Worm (Caenorhabditis elegans): ENCODE data around the gene rsp-6.

ce11 chrIV:7774206-7774605 lies 16.8 kb downstream of the rsp-6 start, which contains the start of the genes hcf-1 and swd-2.2:
- TF ChIP-seq lin-13 (tag; optimal IDR thresholded peaks at IDR 0.05) (no peak), sem-2 (GFP tag; optimal IDR thresholded peaks at IDR 0.05) (no peak), nhr-28 (tag; optimal IDR thresholded peaks at IDR 0.05) (no peak), ztf-11 (tag; optimal IDR thresholded peaks at IDR 0.05) (no peak), sptf-1 (tag; optimal IDR thresholded peaks at IDR 0.05) (no peak)
